Worm (Caenorhabditis elegans) whole organism, early embryonic: ENCODE data around the gene nhr-97.

Experiments used
- B0310.2 ChIP-seq: sonication (generic microtip); optimal IDR thresholded peaks from 2 replicates; lab custom pipeline; 2016; ENCODE audit warnings: mild to moderate bottlenecking, missing genetic modification characterization, missing compliant biosample characterization
- F13C5.2 ChIP-seq: sonication (generic microtip); optimal IDR thresholded peaks from 2 replicates; lab custom pipeline; 2017; ENCODE audit warnings: mild to moderate bottlenecking, missing genetic modification characterization, inconsistent platforms, missing compliant biosample characterization
- ama-1 ChIP-seq: fragments of 150-350 bp; optimal IDR thresholded peaks from 2 replicates; lab custom pipeline; 2014
- ceh-13 ChIP-seq: fragments of 200-800 bp; sonication (Bioruptor generic); optimal IDR thresholded peaks from 2 replicates; lab custom pipeline; 2018; ENCODE audit warnings: mild to moderate bottlenecking, missing genetic modification characterization, missing compliant biosample characterization
- ceh-36 ChIP-seq: sonication (generic microtip); optimal IDR thresholded peaks from 2 replicates; lab custom pipeline; 2016; ENCODE audit warnings: missing genetic modification characterization, inconsistent platforms, missing compliant biosample characterization
- flt-1 ChIP-seq: fragments of 200-800 bp; sonication (Bioruptor generic); IDR thresholded peaks from 2 replicates; pipeline ENCODE4 v1.3.6; 2022; ENCODE audit warnings: missing genetic modification characterization, missing compliant biosample characterization
- hmbx-1 ChIP-seq: sonication (generic microtip); optimal IDR thresholded peaks from 2 replicates; lab custom pipeline; 2016; ENCODE audit warnings: mild to moderate bottlenecking, missing genetic modification characterization, missing compliant biosample characterization
- hmg-4 ChIP-seq: fragments of 200-800 bp; sonication (Bioruptor generic); optimal IDR thresholded peaks from 2 replicates; lab custom pipeline; 2018; ENCODE audit warnings: mild to moderate bottlenecking, missing genetic modification characterization, missing compliant biosample characterization
- hnd-1 ChIP-seq: sonication (generic microtip); optimal IDR thresholded peaks from 2 replicates; lab custom pipeline; 2016; ENCODE audit warnings: missing genetic modification characterization, missing compliant biosample characterization
- pes-1 ChIP-seq: fragments of 200-800 bp; sonication (Bioruptor generic); IDR thresholded peaks from 2 replicates; pipeline ENCODE4 v1.3.6; 2022; ENCODE audit warnings: missing genetic modification reagents, missing genetic modification characterization, missing compliant biosample characterization
- tbx-11 ChIP-seq: fragments of 200-800 bp; sonication (Bioruptor generic); IDR thresholded peaks from 2 replicates; pipeline ENCODE4 v1.3.6; 2022; ENCODE audit warnings: missing genetic modification characterization, missing compliant biosample characterization
- tbx-37 ChIP-seq: fragments of 200-800 bp; sonication (Bioruptor generic); conservative IDR thresholded peaks from 2 replicates; pipeline ENCODE4 v1.3.6; 2022; ENCODE audit warnings: missing genetic modification reagents, missing genetic modification characterization, missing compliant biosample characterization
- tra-4 ChIP-seq: sonication (generic microtip); optimal IDR thresholded peaks from 2 replicates; lab custom pipeline; 2017; ENCODE audit warnings: missing genetic modification characterization, missing compliant biosample characterization

- TF ChIP-seq flt-1 (no peak), ama-1 (lab: Kevin White, UChicago) (no peak), hnd-1 (tag; lab: Kevin White, UChicago) (no peak), ceh-36 (tag; lab: Kevin White, UChicago) (no peak), tbx-11 (GFP tag; lab: Robert Waterston, UW) (no peak), hmg-4 (GFP tag; lab: Kevin White, UChicago) (no peak), F13C5.2 (tag; lab: Kevin White, UChicago) (no peak), tbx-37 (no peak), B0310.2 (tag; lab: Kevin White, UChicago) (no peak), tra-4 (tag; lab: Kevin White, UChicago) (no peak), hmbx-1 (tag; lab: Kevin White, UChicago) (no peak), pes-1 (GFP tag; lab: Robert Waterston, UW) (no peak), ceh-13 (GFP tag; lab: Kevin White, UChicago) (no peak)
Observed at ce11 chrIV:9728376-9728775, 29.1 kb upstream of the nhr-97 start, which contains the start of gene nhr-100.
